Worm (Caenorhabditis elegans): Measurements from ENCODE around the gene B0416.3.

- TF ChIP-seq ets-5 (GFP tag; IDR thresholded peaks at IDR 0.05) (no peak), nhr-77 (tag; optimal IDR thresholded peaks at IDR 0.05) (no peak), nhr-12 (tag; optimal IDR thresholded peaks at IDR 0.05) (no peak), ztf-11 (tag; optimal IDR thresholded peaks at IDR 0.05) (no peak), elt-3 (tag; optimal IDR thresholded peaks at IDR 0.05) (peak in 3 of 6 experiments; percentile 4 to 42 (median 14)), aly-2 (tag; optimal IDR thresholded peaks at IDR 0.05) (no peak), zip-4 (GFP tag; optimal IDR thresholded peaks at IDR 0.05) (no peak), nhr-11 (tag; optimal IDR thresholded peaks at IDR 0.05) (no peak), hpl-2 (GFP tag; optimal IDR thresholded peaks at IDR 0.05) (no peak), zag-1 (tag; optimal IDR thresholded peaks at IDR 0.05) (no peak)
Observed at ce11 chrX:9271886-9272285, 19.6 kb upstream of the B0416.3 start.

All from whole organism, L1 larva.